Worm (Caenorhabditis elegans): ENCODE data around the gene nspb-12.

nspb-12 gene

DNA sequence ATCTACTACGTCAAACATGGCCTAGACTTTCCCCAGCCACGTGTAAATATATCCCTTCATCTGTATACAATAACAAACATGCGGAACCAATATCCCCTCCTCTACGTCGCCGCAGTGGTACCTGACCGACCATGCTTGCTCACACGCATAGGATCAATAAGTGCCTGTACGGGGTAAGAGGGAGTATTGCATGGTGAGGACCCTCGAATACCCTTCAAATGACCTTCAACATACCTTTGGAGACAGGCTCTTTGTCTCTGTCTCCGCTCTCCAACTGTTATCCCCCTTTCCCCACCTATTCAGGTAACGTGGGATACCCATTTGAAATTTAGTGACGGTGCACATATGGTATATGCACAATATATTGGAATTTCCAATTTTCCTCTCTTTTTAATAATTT lies 42.6 kb downstream of the nspb-12 start, which contains the start of gene dex-1:
Gene dex-1, plus strand, starts transcription at position 132 of the 400 bp plus-strand sequence.
- no peak for TF ChIP-seq gmeb-1 (tag; optimal IDR thresholded peaks at IDR 0.05)
- TF ChIP-seq blmp-1 (tag; optimal IDR thresholded peaks at IDR 0.05; ENCODE audit: insufficient read depth) = no peak
- no peak for TF ChIP-seq F13H6.1 (tag; optimal IDR thresholded peaks at IDR 0.05)
- no peak for TF ChIP-seq elt-1 (tag; optimal IDR thresholded peaks at IDR 0.05)
- no peak for TF ChIP-seq nhr-21 (tag; optimal IDR thresholded peaks at IDR 0.05)
- no peak for TF ChIP-seq nhr-12 (tag; optimal IDR thresholded peaks at IDR 0.05)
- TF ChIP-seq fos-1 (tag; optimal IDR thresholded peaks at IDR 0.05) = no peak
- no peak for TF ChIP-seq C34F6.9 (tag; optimal IDR thresholded peaks at IDR 0.05)
- no peak for TF ChIP-seq peb-1 (tag; optimal IDR thresholded peaks at IDR 0.05)
- TF ChIP-seq aly-2 (tag; optimal IDR thresholded peaks at IDR 0.05) = no peak

- TF ChIP-seq peb-1 (tag; optimal IDR thresholded peaks at IDR 0.05) (no peak), lin-11 (tag; optimal IDR thresholded peaks at IDR 0.05) (no peak), fos-1 (tag; optimal IDR thresholded peaks at IDR 0.05) (no peak)
Measured at ce11 chrIII:5521930-5522329, 46.6 kb downstream of the nspb-12 start, which contains the start of gene D1044.4. Gene D1044.4, minus strand, starts transcription at chrIII:5522030.

All from whole organism, L2 larva.